Worm (Caenorhabditis elegans): ENCODE results near the gene bet-2.

ce11 chrX:10591208-10591782, 22.2 kb downstream of the bet-2 start:
- TF ChIP-seq skn-1 (tag; optimal IDR thresholded peaks at IDR 0.05) (no peak), unc-62 (GFP tag; optimal IDR thresholded peaks at IDR 0.05) (no peak), unc-55 (GFP tag; optimal IDR thresholded peaks at IDR 0.05) (no peak), lsy-2 (tag; optimal IDR thresholded peaks at IDR 0.05) (no peak), nhr-10 (tag; optimal IDR thresholded peaks at IDR 0.05) (no peak), zag-1 (tag; optimal IDR thresholded peaks at IDR 0.05) (no peak), ceh-82 (tag; optimal IDR thresholded peaks at IDR 0.05) (no peak), lin-13 (GFP tag; optimal IDR thresholded peaks at IDR 0.05) (no peak), dmd-4 (tag; optimal IDR thresholded peaks at IDR 0.05) (no peak), snpc-4 (tag; optimal IDR thresholded peaks at IDR 0.05) (no peak), F13H6.1 (tag; optimal IDR thresholded peaks at IDR 0.05) (no peak), lin-39 (tag; optimal IDR thresholded peaks at IDR 0.05) (no peak), unc-39 (tag; optimal IDR thresholded peaks at IDR 0.05) (no peak), nhr-77 (tag; optimal IDR thresholded peaks at IDR 0.05) (no peak)

Data from whole organism, L2 larva.